Worm (Caenorhabditis elegans) whole organism, late embryonic: ENCODE data around the gene ipla-6.

ENCODE experiments used
- C38D4.7 ChIP-seq: fragments of 200-800 bp; sonication (Bioruptor generic); optimal IDR thresholded peaks from 2 replicates; lab custom pipeline; 2018; ENCODE audit warnings: mild to moderate bottlenecking, missing genetic modification characterization, moderate library complexity, missing compliant biosample characterization
- F13H6.1 ChIP-seq: sonication (generic microtip); optimal IDR thresholded peaks from 2 replicates; lab custom pipeline; 2016; ENCODE audit warnings: missing genetic modification characterization, missing compliant biosample characterization
- K02D7.2 ChIP-seq: sonication (generic microtip); optimal IDR thresholded peaks from 2 replicates; lab custom pipeline; 2017; ENCODE audit warnings: mild to moderate bottlenecking, missing genetic modification characterization, missing compliant biosample characterization
- K09A11.1 ChIP-seq: sonication (generic microtip); optimal IDR thresholded peaks from 2 replicates; lab custom pipeline; 2017; ENCODE audit warnings: antibody characterized with exemption, mild to moderate bottlenecking, missing genetic modification characterization, missing compliant biosample characterization; ENCODE audit not compliant: insufficient read depth
- Y22D7AL.16 ChIP-seq: sonication (generic microtip); optimal IDR thresholded peaks from 2 replicates; lab custom pipeline; 2016; ENCODE audit warnings: missing genetic modification characterization, missing compliant biosample characterization
- ama-1 ChIP-seq: fragments of 150-350 bp; optimal IDR thresholded peaks from 2 replicates; lab custom pipeline; 2014
- ceh-18 ChIP-seq: sonication (generic microtip); optimal IDR thresholded peaks from 2 replicates; lab custom pipeline; 2016; ENCODE audit warnings: missing genetic modification characterization, missing compliant biosample characterization
- ceh-2 ChIP-seq: sonication (generic microtip); optimal IDR thresholded peaks from 2 replicates; lab custom pipeline; 2016; ENCODE audit warnings: missing genotype, missing genetic modification characterization, missing compliant biosample characterization
- ceh-22 ChIP-seq: sonication (generic microtip); optimal IDR thresholded peaks from 2 replicates; lab custom pipeline; 2017; ENCODE audit warnings: missing biosample characterization, missing genetic modification characterization
- ceh-34 ChIP-seq: sonication (generic microtip); optimal IDR thresholded peaks from 2 replicates; lab custom pipeline; 2016; ENCODE audit warnings: mild to moderate bottlenecking, missing genetic modification characterization, missing compliant biosample characterization
- ceh-6 ChIP-seq: fragments of 200-800 bp; sonication (Bioruptor generic); optimal IDR thresholded peaks from 2 replicates; lab custom pipeline; 2018; ENCODE audit warnings: mild to moderate bottlenecking, missing genetic modification characterization, missing compliant biosample characterization
- che-1 ChIP-seq: sonication (generic microtip); optimal IDR thresholded peaks from 2 replicates; lab custom pipeline; 2016; ENCODE audit warnings: mild to moderate bottlenecking, missing genetic modification characterization, missing compliant biosample characterization
- dve-1 ChIP-seq: sonication (generic microtip); optimal IDR thresholded peaks from 2 replicates; lab custom pipeline; 2017; ENCODE audit warnings: antibody characterized with exemption, mild to moderate bottlenecking, missing genetic modification characterization, missing compliant biosample characterization
- elt-2 ChIP-seq: sonication (generic microtip); optimal IDR thresholded peaks from 2 replicates; lab custom pipeline; 2016; ENCODE audit warnings: missing genetic modification reagents, missing genetic modification characterization, missing compliant biosample characterization
- elt-4 ChIP-seq: sonication (generic microtip); optimal IDR thresholded peaks from 2 replicates; lab custom pipeline; 2016; ENCODE audit warnings: missing genetic modification characterization, missing compliant biosample characterization
- ets-4 ChIP-seq: sonication (generic microtip); optimal IDR thresholded peaks from 2 replicates; lab custom pipeline; 2016; ENCODE audit warnings: missing genetic modification characterization, missing compliant biosample characterization
- eyg-1 ChIP-seq: sonication (generic microtip); optimal IDR thresholded peaks from 2 replicates; lab custom pipeline; 2016; ENCODE audit warnings: missing genotype, missing genetic modification characterization, missing compliant biosample characterization
- fax-1 ChIP-seq: sonication (generic microtip); optimal IDR thresholded peaks from 2 replicates; lab custom pipeline; 2016; ENCODE audit warnings: missing genotype, missing genetic modification characterization, missing compliant biosample characterization
- fkh-6 ChIP-seq: sonication (generic microtip); optimal IDR thresholded peaks from 2 replicates; lab custom pipeline; 2016; ENCODE audit warnings: missing genetic modification characterization, missing compliant biosample characterization
- gmeb-2 ChIP-seq: sonication (generic microtip); optimal IDR thresholded peaks from 2 replicates; lab custom pipeline; 2016; ENCODE audit warnings: missing genetic modification characterization, inconsistent platforms, missing compliant biosample characterization
- hlh-15 ChIP-seq: sonication (generic microtip); optimal IDR thresholded peaks from 2 replicates; lab custom pipeline; 2016; ENCODE audit warnings: missing genetic modification characterization, missing compliant biosample characterization
- hlh-30 ChIP-seq: sonication (generic microtip); optimal IDR thresholded peaks from 2 replicates; lab custom pipeline; 2017; ENCODE audit warnings: antibody characterized with exemption, missing genetic modification characterization, missing compliant biosample characterization; ENCODE audit not compliant: insufficient read depth
- hlh-6 ChIP-seq: sonication (generic microtip); optimal IDR thresholded peaks from 2 replicates; lab custom pipeline; 2016; ENCODE audit warnings: missing genotype, missing genetic modification characterization, missing compliant biosample characterization
- hlh-8 ChIP-seq: sonication (generic microtip); optimal IDR thresholded peaks from 2 replicates; lab custom pipeline; 2016; ENCODE audit warnings: missing genotype, missing genetic modification characterization, missing compliant biosample characterization
- lim-6 ChIP-seq: sonication (generic microtip); optimal IDR thresholded peaks from 2 replicates; lab custom pipeline; 2016; ENCODE audit warnings: missing genetic modification characterization, missing compliant biosample characterization
- lin-11 ChIP-seq: fragments of 200-800 bp; sonication (Bioruptor generic); optimal IDR thresholded peaks from 2 replicates; lab custom pipeline; 2018; ENCODE audit warnings: mild to moderate bottlenecking, missing genetic modification characterization, missing compliant biosample characterization
- mec-3 ChIP-seq: sonication (generic microtip); optimal IDR thresholded peaks from 2 replicates; lab custom pipeline; 2016; ENCODE audit warnings: borderline replicate concordance, missing genetic modification characterization, missing compliant biosample characterization
- nhr-232 ChIP-seq: sonication (generic microtip); optimal IDR thresholded peaks from 2 replicates; lab custom pipeline; 2016; ENCODE audit warnings: missing genetic modification characterization, missing compliant biosample characterization
- odd-2 ChIP-seq: sonication (generic microtip); optimal IDR thresholded peaks from 2 replicates; lab custom pipeline; 2017; ENCODE audit warnings: antibody characterized with exemption, mild to moderate bottlenecking, missing genetic modification characterization, missing compliant biosample characterization
- pag-3 ChIP-seq: sonication (generic microtip); optimal IDR thresholded peaks from 2 replicates; lab custom pipeline; 2016; ENCODE audit warnings: missing compliant biosample characterization, missing genetic modification characterization, borderline replicate concordance
- pha-4 ChIP-seq: fragments of 150-350 bp; optimal IDR thresholded peaks from 2 replicates; lab custom pipeline; 2018; ENCODE audit warnings: missing biosample characterization, missing genetic modification reagents, missing genetic modification characterization
- pros-1 ChIP-seq: fragments of 150-350 bp; optimal IDR thresholded peaks from 2 replicates; lab custom pipeline; 2014; ENCODE audit warnings: missing biosample characterization, missing genetic modification reagents, missing genetic modification characterization
- rnt-1 ChIP-seq: sonication (generic microtip); optimal IDR thresholded peaks from 2 replicates; lab custom pipeline; 2016; ENCODE audit warnings: missing genetic modification characterization, missing compliant biosample characterization
- sdc-2 ChIP-seq: sonication (generic microtip); optimal IDR thresholded peaks from 2 replicates; lab custom pipeline; 2016; ENCODE audit warnings: missing genotype, missing genetic modification characterization, missing compliant biosample characterization
- sox-2 ChIP-seq: fragments of 200-800 bp; sonication (Bioruptor generic); IDR thresholded peaks from 2 replicates; pipeline ENCODE4 v1.3.6; 2022; ENCODE audit warnings: missing genetic modification reagents, missing genetic modification characterization, missing compliant biosample characterization
- sox-4 ChIP-seq: sonication (generic microtip); optimal IDR thresholded peaks from 2 replicates; lab custom pipeline; 2017; ENCODE audit warnings: mild to moderate bottlenecking, missing genetic modification characterization, inconsistent platforms, missing compliant biosample characterization
- tbx-2 ChIP-seq: sonication (generic microtip); optimal IDR thresholded peaks from 2 replicates; lab custom pipeline; 2016; ENCODE audit warnings: missing genetic modification characterization, missing compliant biosample characterization
- unc-3 ChIP-seq, 2 experiments: fragments of 200-800 bp in 1 of 2; sonication (Bioruptor generic) in 1 of 2; sonication (generic microtip) in 1 of 2; conservative IDR thresholded peaks in 1 of 2; optimal IDR thresholded peaks in 1 of 2; 2 replicates each; pipeline versions ENCODE4 v1.3.6 to Lab custom; 2016 to 2022; ENCODE audit warnings: missing compliant biosample characterization in 2 of 2, missing genetic modification characterization in 2 of 2, missing genetic modification reagents in 1 of 2
- unc-55 ChIP-seq: sonication (generic microtip); optimal IDR thresholded peaks from 2 replicates; lab custom pipeline; 2017; ENCODE audit warnings: missing biosample characterization, missing genetic modification reagents, missing genetic modification characterization
- unc-86 ChIP-seq: sonication (generic microtip); optimal IDR thresholded peaks from 2 replicates; lab custom pipeline; 2016; ENCODE audit warnings: missing genetic modification characterization, missing compliant biosample characterization

The ipla-6 gene

ce11 chrIV:6323654-6324224 is 13.7 kb upstream of the ipla-6 start, which contains the start of gene sqd-1 (continued):
- TF ChIP-seq elt-4 (no peak), Y22D7AL.16 (no peak), sdc-2 (tag; lab: Kevin White, UChicago) (peak; percentile 0), sox-2 (GFP tag; lab: Robert Waterston, UW) (no peak), unc-55 (GFP tag; lab: Kevin White, UChicago) (peak; percentile 34), ceh-2 (tag; lab: Kevin White, UChicago) (peak; percentile 55), nhr-232 (tag; lab: Kevin White, UChicago) (no peak), sox-4 (tag; lab: Kevin White, UChicago) (peak; percentile 39), lim-6 (tag; lab: Kevin White, UChicago) (no peak), ama-1 (lab: Kevin White, UChicago) (no peak), pros-1 (tag; lab: Kevin White, UChicago) (peak; percentile 39), tbx-2 (tag; lab: Kevin White, UChicago) (peak; percentile 83), ets-4 (tag; lab: Kevin White, UChicago) (peak; percentile 54), odd-2 (tag; lab: Kevin White, UChicago) (no peak), rnt-1 (peak; percentile 81), pha-4 (tag; lab: Kevin White, UChicago) (no peak), dve-1 (tag; lab: Kevin White, UChicago) (peak; percentile 66), K02D7.2 (tag; lab: Kevin White, UChicago) (no peak), gmeb-2 (tag; lab: Kevin White, UChicago) (peak; percentile 44), eyg-1 (tag; lab: Kevin White, UChicago) (no peak), unc-86 (tag; lab: Kevin White, UChicago) (peak; percentile 59), che-1 (tag; lab: Kevin White, UChicago) (peak; percentile 52), ceh-34 (peak; percentile 71), hlh-8 (tag; lab: Kevin White, UChicago) (peak; percentile 21), ceh-6 (peak; percentile 26), fax-1 (tag; lab: Kevin White, UChicago) (no peak), elt-2 (tag; lab: Kevin White, UChicago) (peak; percentile 54), lin-11 (no peak), F13H6.1 (tag; lab: Kevin White, UChicago) (peak; percentile 44)
- TF ChIP-seq, all 69 proteins: peak for 36

- no peak for TF ChIP-seq nhr-232 (tag; lab: Kevin White, UChicago)
- TF ChIP-seq mec-3 (tag; lab: Kevin White, UChicago) = no peak
- no peak for TF ChIP-seq ceh-22 (tag; lab: Kevin White, UChicago)
- no peak for TF ChIP-seq rnt-1
- TF ChIP-seq fkh-6 (tag; lab: Kevin White, UChicago) = no peak
- TF ChIP-seq K09A11.1 (tag; lab: Kevin White, UChicago) = no peak
- no peak for TF ChIP-seq ceh-18 (tag; lab: Kevin White, UChicago)
- TF ChIP-seq C38D4.7 (GFP tag; lab: Kevin White, UChicago) = no peak
- TF ChIP-seq hlh-30 (tag; lab: Kevin White, UChicago) = no peak
- no peak for TF ChIP-seq pag-3 (tag; lab: Kevin White, UChicago)
- no peak for TF ChIP-seq unc-3 (GFP tag; conservative IDR thresholded peaks at IDR 0.05; lab: Robert Waterston, UW)
- TF ChIP-seq unc-3 (tag; optimal IDR thresholded peaks at IDR 0.05; lab: Kevin White, UChicago) = no peak
- TF ChIP-seq ama-1 (lab: Kevin White, UChicago) = no peak
- TF ChIP-seq hlh-15 (tag; lab: Kevin White, UChicago) = no peak
- TF ChIP-seq ceh-6 = no peak
- TF ChIP-seq hlh-6 (tag; lab: Kevin White, UChicago) = no peak
Observed at ce11 chrIV:6325772-6326171, 11.7 kb upstream of the ipla-6 start.
